Worm (Caenorhabditis elegans) whole organism, late embryonic: ENCODE measurements around the gene mtx-2.

Source experiments
- elt-2 ChIP-seq: sonication (generic microtip); optimal IDR thresholded peaks from 2 replicates; lab custom pipeline; 2016; ENCODE audit warnings: missing genetic modification reagents, missing genetic modification characterization, missing compliant biosample characterization
- hlh-30 ChIP-seq: sonication (generic microtip); optimal IDR thresholded peaks from 2 replicates; lab custom pipeline; 2017; ENCODE audit warnings: antibody characterized with exemption, missing genetic modification characterization, missing compliant biosample characterization; ENCODE audit not compliant: insufficient read depth
- nfya-1 ChIP-seq: sonication (generic microtip); optimal IDR thresholded peaks from 2 replicates; lab custom pipeline; 2017; ENCODE audit warnings: missing genetic modification characterization, mild to moderate bottlenecking, missing compliant biosample characterization, antibody characterized with exemption, moderate library complexity
- rnt-1 ChIP-seq: sonication (generic microtip); optimal IDR thresholded peaks from 2 replicates; lab custom pipeline; 2016; ENCODE audit warnings: missing genetic modification characterization, missing compliant biosample characterization

DNA sequence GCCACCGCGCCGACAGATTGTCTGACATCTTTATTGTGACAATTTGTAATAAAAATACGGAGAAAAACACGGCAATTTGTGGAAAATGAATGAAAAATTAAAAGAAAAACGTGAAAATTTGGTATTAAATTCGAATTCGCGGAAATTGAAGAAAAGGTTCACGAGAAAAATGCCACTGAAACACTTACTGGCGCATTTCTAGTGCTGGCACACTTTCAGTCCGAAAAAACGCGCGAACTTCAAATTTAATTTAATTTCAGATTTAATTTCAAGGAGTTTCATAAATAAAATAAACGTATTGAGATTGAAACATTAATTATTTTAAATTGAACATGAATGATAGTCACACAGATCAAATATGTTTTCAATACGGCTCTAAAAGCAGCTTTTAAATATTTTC, 31.9 kb upstream of the mtx-2 start, which contains the start of gene cyk-7:
- TF ChIP-seq rnt-1 (tag; lab: Kevin White, UChicago), result no peak
- TF ChIP-seq hlh-30 (tag; lab: Kevin White, UChicago), result no peak
- no peak for TF ChIP-seq elt-2 (tag; lab: Kevin White, UChicago)
- no peak for TF ChIP-seq nfya-1 (tag; lab: Kevin White, UChicago)
